Fruit fly (Drosophila melanogaster) S2 (cell line): ENCODE measurements around the gene Spn28Dc.

Experiments used
- CG8478 ChIP-seq: fragments of >200 bp; optimal IDR thresholded peaks from 2 replicates; lab custom pipeline; 2018
- CTCF ChIP-seq, 2 experiments: fragments of >200 bp; optimal IDR thresholded peaks; 2 replicates each; lab custom pipeline; 2018

Gene Spn28Dc

dm6 chr2L:7967645-7968044, 39.4 kb downstream of the Spn28Dc start:
- TF ChIP-seq CG8478 (no peak), CTCF (optimal IDR thresholded peaks at IDR 0.05; lab: Kevin White, UChicago) (no peak)

DNA sequence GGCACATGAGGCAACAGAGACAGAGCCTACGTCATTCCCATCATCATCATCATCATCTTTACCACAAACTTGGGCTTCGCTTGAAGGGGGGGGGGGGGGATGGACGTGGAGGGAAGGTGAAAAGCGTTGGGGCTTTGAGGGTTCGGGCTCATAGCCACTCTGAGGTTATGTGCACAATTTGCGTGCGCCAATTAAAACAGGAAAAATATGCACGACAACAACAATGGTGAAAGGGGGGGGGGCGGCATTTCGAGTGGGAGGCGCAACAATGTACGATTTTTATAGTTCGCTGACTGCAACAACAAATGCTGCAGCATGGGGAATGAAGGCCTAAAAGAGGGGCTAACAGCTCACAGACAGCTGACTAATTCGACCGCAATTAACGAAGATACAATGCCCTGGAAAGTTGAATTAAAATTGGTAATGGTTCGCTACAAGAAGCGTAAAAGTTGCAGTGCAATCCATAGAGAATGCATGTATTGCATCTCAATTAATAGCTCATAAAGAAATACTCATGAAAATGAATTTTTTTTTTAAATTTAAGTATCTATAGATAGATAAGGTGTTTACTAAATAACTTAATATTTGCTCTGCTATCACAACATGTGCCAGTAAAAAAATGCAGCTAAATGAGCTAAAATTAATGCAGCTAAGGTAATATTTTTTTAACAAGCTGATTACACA, 40.0 kb downstream of the Spn28Dc start:
- TF ChIP-seq CTCF (optimal IDR thresholded peaks at IDR 0.05; lab: Kevin White, UChicago), result no peak
- no peak for TF ChIP-seq CG8478

DNA sequence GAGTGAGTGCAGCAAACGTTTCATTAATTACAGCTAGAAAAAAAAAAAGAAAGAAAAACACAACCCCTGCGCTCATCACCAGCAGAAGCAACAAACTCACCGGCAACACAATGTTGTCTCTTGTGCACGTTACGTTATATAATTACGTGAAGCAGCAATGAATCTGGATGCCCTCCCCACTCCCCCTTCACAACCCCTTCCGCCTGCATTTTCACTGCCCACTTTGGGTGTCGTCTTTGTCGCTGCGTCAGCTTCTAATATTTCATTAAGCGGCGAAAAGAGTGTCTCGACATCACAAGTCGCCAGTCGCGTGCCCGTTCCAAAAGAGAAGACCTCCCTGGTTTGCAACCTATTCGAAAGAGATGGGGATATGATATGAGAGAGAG, 40.6 kb downstream of the Spn28Dc start:
- TF ChIP-seq CG8478 (no peak), CTCF (optimal IDR thresholded peaks at IDR 0.05; lab: Kevin White, UChicago) (no peak)

dm6 chr2L:7965808-7966460, 41.1 kb downstream of the Spn28Dc start:
- TF ChIP-seq CTCF (optimal IDR thresholded peaks at IDR 0.05; lab: Kevin White, UChicago) (no peak), CG8478 (no peak)

- no peak for TF ChIP-seq CTCF (optimal IDR thresholded peaks at IDR 0.05; lab: Kevin White, UChicago)
Measured at dm6 chr2L:7964611-7965010, 42.4 kb downstream of the Spn28Dc start.

- no peak for TF ChIP-seq CG8478
- TF ChIP-seq CTCF (optimal IDR thresholded peaks at IDR 0.05; lab: Kevin White, UChicago), result no peak
Measured at dm6 chr2L:7962881-7963280, 44.1 kb downstream of the Spn28Dc start.

DNA sequence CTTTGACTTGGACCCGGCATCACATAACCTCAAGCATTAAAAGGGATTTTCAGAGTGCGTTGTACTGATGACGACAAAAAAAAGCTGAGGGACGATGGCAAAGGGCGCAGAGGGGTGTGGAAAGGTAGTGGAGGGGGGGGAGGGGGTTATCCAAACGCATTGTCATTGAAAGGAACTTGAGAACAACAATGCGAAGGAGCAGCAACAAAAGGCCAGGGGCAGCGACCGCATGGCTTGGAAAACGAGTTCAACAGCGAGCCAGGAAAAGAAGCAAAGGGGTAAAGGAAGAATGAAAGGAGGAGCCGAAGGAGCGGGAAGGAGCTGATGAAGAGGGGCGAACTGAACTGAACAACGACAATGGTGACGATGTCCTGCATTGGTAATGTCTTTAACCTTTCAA, 44.8 kb downstream of the Spn28Dc start:
- no peak for TF ChIP-seq CTCF (optimal IDR thresholded peaks at IDR 0.05; lab: Kevin White, UChicago)
- no peak for TF ChIP-seq CG8478

dm6 chr2L:7960581-7961530, 46.2 kb downstream of the Spn28Dc start:
- no peak for TF ChIP-seq CTCF (optimal IDR thresholded peaks at IDR 0.05; lab: Kevin White, UChicago)
- no peak for TF ChIP-seq CG8478

- TF ChIP-seq CTCF (optimal IDR thresholded peaks at IDR 0.05; lab: Kevin White, UChicago), result no peak
- no peak for TF ChIP-seq CG8478
Measured at dm6 chr2L:7957068-7957868, 49.7 kb downstream of the Spn28Dc start.

DNA sequence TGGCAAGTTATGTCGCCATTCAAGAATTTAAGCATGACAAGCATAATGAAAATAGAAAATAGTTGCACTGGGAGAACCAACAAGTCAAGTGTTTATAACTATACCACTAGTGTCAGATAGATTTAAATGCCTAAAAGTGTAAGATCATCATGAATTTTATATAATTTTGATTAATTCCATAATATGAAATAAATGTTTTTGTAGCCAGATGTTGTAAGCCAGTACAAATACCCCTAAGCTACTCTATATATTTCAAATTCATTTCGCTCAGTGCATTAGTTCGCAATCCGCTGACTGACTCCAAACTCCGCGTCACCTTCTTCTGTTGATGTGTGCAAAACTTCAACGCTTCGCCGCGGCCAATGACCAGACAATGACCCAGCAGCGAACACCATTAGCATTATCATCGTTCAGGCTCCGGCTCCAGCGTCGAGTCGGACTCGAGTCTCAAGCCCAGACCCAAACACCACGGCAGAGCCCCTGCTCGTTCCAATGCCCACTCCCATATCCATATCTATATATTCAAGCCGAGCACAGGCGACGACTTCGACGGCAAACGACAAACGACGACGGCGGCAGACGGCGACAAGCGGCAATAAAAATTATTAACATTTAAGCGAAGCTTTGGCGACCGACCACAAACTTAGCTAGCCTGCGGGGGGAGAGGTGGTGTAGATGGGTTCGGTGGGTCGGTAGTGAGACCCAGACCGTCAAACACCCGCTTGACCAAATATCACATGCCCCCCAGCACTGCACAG, 50.5 kb downstream of the Spn28Dc start:
- no peak for TF ChIP-seq CTCF (optimal IDR thresholded peaks at IDR 0.05; lab: Kevin White, UChicago)
- no peak for TF ChIP-seq CG8478

DNA sequence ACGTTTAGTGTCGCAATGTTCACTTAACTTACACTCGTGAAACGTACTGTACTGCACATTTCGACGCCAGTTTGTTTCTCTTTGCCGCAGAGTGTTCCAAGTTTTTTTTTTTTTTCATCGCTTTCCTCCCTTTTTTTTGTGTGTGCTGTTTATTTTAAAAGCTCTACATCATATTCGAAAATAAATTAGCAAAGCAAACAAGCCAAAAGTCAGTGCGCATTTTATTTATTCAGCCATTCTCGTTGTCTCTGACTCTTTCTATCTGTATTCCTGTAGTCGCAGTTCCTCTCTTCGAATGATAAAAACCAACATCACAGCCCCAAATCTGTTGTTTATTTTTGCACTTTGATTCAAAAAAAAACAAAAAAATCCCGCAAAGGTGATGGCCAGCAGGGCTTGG, 52.4 kb downstream of the Spn28Dc start:
- TF ChIP-seq CTCF (optimal IDR thresholded peaks at IDR 0.05; lab: Kevin White, UChicago), result no peak
- TF ChIP-seq CG8478, result no peak
